Worm (Caenorhabditis elegans): ENCODE measurements around the gene F57B1.6.

Gene F57B1.6

ce11 chrV:13166582-13166981 is 42.9 kb upstream of the F57B1.6 start:
- TF ChIP-seq unc-55 (GFP tag; optimal IDR thresholded peaks at IDR 0.05) (peak; percentile 6), zag-1 (tag; optimal IDR thresholded peaks at IDR 0.05) (peak; percentile 35), sem-4 (tag; optimal IDR thresholded peaks at IDR 0.05) (no peak)

ce11 chrV:13170497-13170896 is 38.9 kb upstream of the F57B1.6 start:
- no peak for TF ChIP-seq alr-1 (tag; optimal IDR thresholded peaks at IDR 0.05)
- TF ChIP-seq snpc-4 (tag; optimal IDR thresholded peaks at IDR 0.05) = no peak
- TF ChIP-seq mab-5 (tag; optimal IDR thresholded peaks at IDR 0.05) = no peak
- TF ChIP-seq sma-3 (GFP tag; optimal IDR thresholded peaks at IDR 0.05) = no peak
- no peak for TF ChIP-seq lin-13 (GFP tag; optimal IDR thresholded peaks at IDR 0.05)
- no peak for TF ChIP-seq nhr-129 (tag; optimal IDR thresholded peaks at IDR 0.05)
- TF ChIP-seq F13H6.1 (tag; optimal IDR thresholded peaks at IDR 0.05) = no peak
- no peak for TF ChIP-seq Y55F3AM.14 (GFP tag; optimal IDR thresholded peaks at IDR 0.05)

- peak; percentile 32 for TF ChIP-seq fos-1 (tag; optimal IDR thresholded peaks at IDR 0.05)
- TF ChIP-seq sma-9 (GFP tag; optimal IDR thresholded peaks at IDR 0.05) = peak; percentile 47
- TF ChIP-seq sma-9 (tag; optimal IDR thresholded peaks at IDR 0.05) = no peak
- no peak for TF ChIP-seq egl-27 (tag; optimal IDR thresholded peaks at IDR 0.05)
Observed at ce11 chrV:13173718-13174117, 35.7 kb upstream of the F57B1.6 start.

- TF ChIP-seq unc-62 (GFP tag; optimal IDR thresholded peaks at IDR 0.05) (no peak), nhr-10 (tag; optimal IDR thresholded peaks at IDR 0.05) (no peak), unc-55 (GFP tag; optimal IDR thresholded peaks at IDR 0.05) (peak; percentile 51), lsy-2 (tag; optimal IDR thresholded peaks at IDR 0.05) (no peak), R02D3.7 (tag; optimal IDR thresholded peaks at IDR 0.05) (no peak), nhr-11 (tag; optimal IDR thresholded peaks at IDR 0.05) (no peak), dmd-4 (tag; optimal IDR thresholded peaks at IDR 0.05) (no peak), blmp-1 (tag; optimal IDR thresholded peaks at IDR 0.05; ENCODE audit: insufficient read depth) (no peak), nhr-77 (tag; optimal IDR thresholded peaks at IDR 0.05) (no peak), nhr-23 (tag; optimal IDR thresholded peaks at IDR 0.05) (no peak), zag-1 (tag; optimal IDR thresholded peaks at IDR 0.05) (no peak), ztf-11 (tag; optimal IDR thresholded peaks at IDR 0.05) (no peak), ama-1 (optimal IDR thresholded peaks at IDR 0.05) (peak; percentile 6), F13H6.1 (tag; optimal IDR thresholded peaks at IDR 0.05) (no peak), mab-5 (tag; optimal IDR thresholded peaks at IDR 0.05) (peak; percentile 28), sma-3 (GFP tag; optimal IDR thresholded peaks at IDR 0.05) (peak; percentile 43), sma-9 (GFP tag; optimal IDR thresholded peaks at IDR 0.05) (peak; percentile 35), sma-9 (tag; optimal IDR thresholded peaks at IDR 0.05) (no peak), nhr-129 (tag; optimal IDR thresholded peaks at IDR 0.05) (no peak), ZK546.5 (tag; optimal IDR thresholded peaks at IDR 0.05) (no peak), mdl-1 (tag; optimal IDR thresholded peaks at IDR 0.05) (peak in 1 of 2 experiments; percentile 9), Y55F3AM.14 (GFP tag; optimal IDR thresholded peaks at IDR 0.05) (no peak), nhr-21 (tag; optimal IDR thresholded peaks at IDR 0.05) (no peak), ztf-1 (GFP tag; conservative IDR thresholded peaks at IDR 0.05) (no peak), snpc-4 (tag; optimal IDR thresholded peaks at IDR 0.05) (peak; percentile 36), fos-1 (tag; optimal IDR thresholded peaks at IDR 0.05) (no peak), crh-2 (tag; optimal IDR thresholded peaks at IDR 0.05) (no peak), lin-11 (tag; optimal IDR thresholded peaks at IDR 0.05) (peak; percentile 25), alr-1 (tag; optimal IDR thresholded peaks at IDR 0.05) (no peak), sem-4 (tag; optimal IDR thresholded peaks at IDR 0.05) (no peak), ceh-16 (tag; optimal IDR thresholded peaks at IDR 0.05) (no peak), lin-13 (GFP tag; optimal IDR thresholded peaks at IDR 0.05) (peak; percentile 30), lin-39 (tag; optimal IDR thresholded peaks at IDR 0.05) (no peak), C34F6.9 (tag; optimal IDR thresholded peaks at IDR 0.05) (peak; percentile 22), egl-27 (tag; optimal IDR thresholded peaks at IDR 0.05) (no peak), gmeb-1 (tag; optimal IDR thresholded peaks at IDR 0.05) (peak; percentile 60), peb-1 (tag; optimal IDR thresholded peaks at IDR 0.05) (no peak), aly-2 (tag; optimal IDR thresholded peaks at IDR 0.05) (no peak)
Observed at ce11 chrV:13176117-13176753, 33.2 kb upstream of the F57B1.6 start, which contains the start of gene him-17. Gene him-17, plus strand, starts transcription at chrV:13176711.

Data from whole organism, L2 larva.